Fruit fly (Drosophila melanogaster) whole organism, embryonic: Measurements from ENCODE around the gene scyl.
A peak's percentile ranks its signal among the peaks of the same experiment; 100 is the strongest.

Experiments
- Ada2b ChIP-seq: fragments of 200-800 bp; sonication (Bioruptor generic); IDR thresholded peaks from 2 replicates; pipeline ENCODE4 v1.3.6; 2022; ENCODE audit warnings: missing biosample characterization, missing genetic modification characterization
- CG11247 ChIP-seq: fragments of 200-800 bp; sonication (Bioruptor generic); IDR thresholded peaks from 2 replicates; pipeline ENCODE4 v1.3.6; 2022; ENCODE audit warnings: missing biosample characterization, missing genetic modification characterization
- CG11723 ChIP-seq: fragments of 200-800 bp; sonication (Bioruptor generic); optimal IDR thresholded peaks from 2 replicates; lab custom pipeline; 2017; ENCODE audit warnings: missing biosample characterization, mild to moderate bottlenecking, missing genetic modification characterization
- CG1233 ChIP-seq: fragments of 200-800 bp; sonication (Bioruptor generic); optimal IDR thresholded peaks from 4 replicates; lab custom pipeline; 2018; ENCODE audit warnings: missing biosample characterization, mild to moderate bottlenecking, missing genetic modification characterization
- CG12659 ChIP-seq: fragments of 200-800 bp; sonication (Bioruptor generic); optimal IDR thresholded peaks from 3 replicates; lab custom pipeline; 2017; ENCODE audit warnings: mild to moderate bottlenecking, missing biosample characterization, missing genetic modification reagents, missing genetic modification characterization
- CG12769 ChIP-seq: fragments of 200-800 bp; sonication (Bioruptor generic); optimal IDR thresholded peaks from 2 replicates; lab custom pipeline; 2019; ENCODE audit warnings: missing biosample characterization, mild to moderate bottlenecking, missing genetic modification characterization, moderate library complexity
- CG13424 ChIP-seq: fragments of 200-800 bp; sonication (Bioruptor generic); optimal IDR thresholded peaks from 2 replicates; lab custom pipeline; 2019; ENCODE audit warnings: missing biosample characterization, mild to moderate bottlenecking, missing genetic modification characterization, moderate library complexity
- CG15073 ChIP-seq: fragments of 200-800 bp; sonication (Bioruptor generic); optimal IDR thresholded peaks from 2 replicates; lab custom pipeline; 2016; ENCODE audit warnings: missing biosample characterization, missing genetic modification characterization
- CG15479 ChIP-seq: fragments of 200-800 bp; sonication (Bioruptor generic); optimal IDR thresholded peaks from 3 replicates; lab custom pipeline; 2019; ENCODE audit warnings: missing biosample characterization, mild to moderate bottlenecking, missing genetic modification characterization, moderate library complexity
- CG16779 ChIP-seq: fragments of 200-800 bp; sonication (Bioruptor generic); IDR thresholded peaks from 2 replicates; pipeline ENCODE4 v1.3.6; 2022; ENCODE audit warnings: missing biosample characterization, missing genetic modification characterization
- CG18599 ChIP-seq: fragments of 200-800 bp; sonication (Bioruptor generic); optimal IDR thresholded peaks from 3 replicates; lab custom pipeline; 2017; ENCODE audit warnings: missing biosample characterization, missing genetic modification characterization, mild to moderate bottlenecking, moderate library complexity, missing genetic modification reagents
- CG3847 ChIP-seq: fragments of 200-800 bp; sonication (Bioruptor generic); IDR thresholded peaks from 2 replicates; pipeline ENCODE4 v1.3.6; 2022; ENCODE audit warnings: missing biosample characterization, missing genetic modification characterization
- CG4730 ChIP-seq: fragments of 200-800 bp; sonication (Bioruptor generic); IDR thresholded peaks from 2 replicates; pipeline ENCODE4 v1.3.6; 2022; ENCODE audit warnings: missing biosample characterization, missing genetic modification characterization
- CG4820 ChIP-seq: fragments of 200-800 bp; sonication (Bioruptor generic); optimal IDR thresholded peaks from 3 replicates; lab custom pipeline; 2016; ENCODE audit warnings: missing biosample characterization, missing genetic modification characterization
- CG6175 ChIP-seq: fragments of 200-800 bp; sonication (Bioruptor generic); IDR thresholded peaks from 3 replicates; pipeline ENCODE4 v1.3.6; 2022; ENCODE audit warnings: missing biosample characterization, missing genetic modification characterization
- CG7357 ChIP-seq: fragments of 200-800 bp; sonication (Bioruptor generic); IDR thresholded peaks from 3 replicates; pipeline ENCODE4 v1.3.6; 2022; ENCODE audit warnings: missing biosample characterization, missing genetic modification characterization
- CG8765 ChIP-seq: fragments of 200-800 bp; sonication (Bioruptor generic); IDR thresholded peaks from 2 replicates; pipeline ENCODE4 v1.3.6; 2022; ENCODE audit warnings: missing biosample characterization, missing genetic modification characterization
- Drgx ChIP-seq: fragments of 200-800 bp; sonication (Bioruptor generic); IDR thresholded peaks from 2 replicates; pipeline ENCODE4 v1.3.6; 2022; ENCODE audit warnings: missing biosample characterization, missing genetic modification characterization
- H2.0 ChIP-seq: fragments of 200-800 bp; sonication (Bioruptor generic); IDR thresholded peaks from 2 replicates; pipeline ENCODE4 v1.3.6; 2022; ENCODE audit warnings: missing biosample characterization, missing genetic modification characterization
- Jarid2 ChIP-seq: fragments of 200-800 bp; sonication (Bioruptor generic); optimal IDR thresholded peaks from 3 replicates; lab custom pipeline; 2017; ENCODE audit warnings: mild to moderate bottlenecking, missing biosample characterization, missing genetic modification reagents, missing genetic modification characterization
- MBD-R2 ChIP-seq: fragments of 200-800 bp; sonication (Bioruptor generic); IDR thresholded peaks from 2 replicates; pipeline ENCODE4 v1.3.6; 2022; ENCODE audit warnings: missing biosample characterization, missing genetic modification characterization
- Oaz ChIP-seq: fragments of 200-800 bp; sonication (Bioruptor generic); IDR thresholded peaks from 2 replicates; pipeline ENCODE4 v1.3.6; 2022; ENCODE audit warnings: missing biosample characterization, missing genetic modification characterization
- Pdp1 ChIP-seq, 2 experiments: fragments of 200-800 bp; sonication (Bioruptor generic); optimal IDR thresholded peaks; 3 replicates each; lab custom pipeline; 2016; ENCODE audit warnings: missing biosample characterization in 2 of 2, missing genetic modification characterization in 2 of 2, mild to moderate bottlenecking in 1 of 2, moderate library complexity in 1 of 2
- al ChIP-seq: fragments of 200-800 bp; sonication (Bioruptor generic); IDR thresholded peaks from 2 replicates; pipeline ENCODE4 v1.3.6; 2022; ENCODE audit warnings: missing biosample characterization, missing genetic modification characterization
- aop ChIP-seq: fragments of 200-800 bp; sonication (Bioruptor generic); IDR thresholded peaks from 2 replicates; pipeline ENCODE4 v1.3.6; 2022; ENCODE audit warnings: missing biosample characterization, missing genetic modification characterization
- ap ChIP-seq: fragments of 200-800 bp; sonication (Bioruptor generic); IDR thresholded peaks from 2 replicates; pipeline ENCODE4 v1.3.6; 2022; ENCODE audit warnings: missing biosample characterization, missing genetic modification characterization
- ase ChIP-seq: fragments of 200-800 bp; sonication (Bioruptor generic); IDR thresholded peaks from 3 replicates; pipeline ENCODE4 v1.3.6; 2022; ENCODE audit warnings: missing biosample characterization, missing genetic modification characterization
- crc ChIP-seq: fragments of 200-800 bp; sonication (Bioruptor generic); optimal IDR thresholded peaks from 2 replicates; lab custom pipeline; 2016; ENCODE audit warnings: missing biosample characterization, missing genetic modification characterization
- crol ChIP-seq: fragments of 200-800 bp; sonication (Bioruptor generic); IDR thresholded peaks from 2 replicates; pipeline ENCODE4 v1.3.6; 2022; ENCODE audit warnings: missing biosample characterization, missing genetic modification characterization
- dati ChIP-seq: fragments of 200-800 bp; sonication (Bioruptor generic); IDR thresholded peaks from 2 replicates; pipeline ENCODE4 v1.3.6; 2022; ENCODE audit warnings: missing biosample characterization, missing genetic modification characterization
- dimm ChIP-seq: fragments of 200-800 bp; sonication (Bioruptor generic); IDR thresholded peaks from 2 replicates; pipeline ENCODE4 v1.3.6; 2022; ENCODE audit warnings: missing biosample characterization, missing genetic modification characterization
- gem ChIP-seq: fragments of 200-800 bp; sonication (Bioruptor generic); optimal IDR thresholded peaks from 2 replicates; lab custom pipeline; 2019; ENCODE audit warnings: missing biosample characterization, mild to moderate bottlenecking, missing genetic modification characterization, moderate library complexity
- grau ChIP-seq: fragments of 200-800 bp; optimal IDR thresholded peaks from 3 replicates; lab custom pipeline; 2019; ENCODE audit warnings: missing biosample characterization, mild to moderate bottlenecking, missing genetic modification characterization, moderate library complexity
- gsb ChIP-seq: fragments of 200-800 bp; sonication (Bioruptor generic); IDR thresholded peaks from 2 replicates; pipeline ENCODE4 v1.3.6; 2022; ENCODE audit warnings: missing biosample characterization, missing genetic modification characterization
- kay ChIP-seq: fragments of 200-800 bp; sonication (Bioruptor generic); optimal IDR thresholded peaks from 2 replicates; lab custom pipeline; 2016; ENCODE audit warnings: missing biosample characterization, missing genetic modification characterization
- kni ChIP-seq: fragments of 200-800 bp; sonication (Bioruptor generic); optimal IDR thresholded peaks from 3 replicates; lab custom pipeline; 2017; ENCODE audit warnings: mild to moderate bottlenecking, missing biosample characterization, missing genetic modification reagents, missing genetic modification characterization
- nom ChIP-seq: fragments of 200-800 bp; sonication (Bioruptor generic); optimal IDR thresholded peaks from 2 replicates; lab custom pipeline; 2017; ENCODE audit warnings: missing biosample characterization, missing genetic modification characterization, mild to moderate bottlenecking, moderate library complexity, missing genetic modification reagents
- prd ChIP-seq, 3 experiments: fragments of >200 bp in 2 of 3; fragments of 200-800 bp in 1 of 3; sonication (Bioruptor generic) in 1 of 3; optimal IDR thresholded peaks in 2 of 3; IDR thresholded peaks in 1 of 3; 2 replicates in 2 of 3; 3 replicates in 1 of 3; pipeline versions ENCODE4 v1.3.6 to Lab custom; 2017 to 2022; ENCODE audit warnings: missing biosample characterization in 1 of 3, missing genetic modification characterization in 1 of 3
- pros ChIP-seq: fragments of 200-800 bp; sonication (Bioruptor generic); optimal IDR thresholded peaks from 3 replicates; lab custom pipeline; 2019; ENCODE audit warnings: missing biosample characterization, mild to moderate bottlenecking, missing genetic modification characterization, moderate library complexity
- psq ChIP-seq: fragments of 200-800 bp; sonication (Bioruptor generic); optimal IDR thresholded peaks from 2 replicates; lab custom pipeline; 2017; ENCODE audit warnings: missing biosample characterization, missing genetic modification characterization
- row ChIP-seq: fragments of 200-800 bp; sonication (Bioruptor generic); IDR thresholded peaks from 3 replicates; pipeline ENCODE4 v1.3.6; 2022; ENCODE audit warnings: missing biosample characterization, missing genetic modification characterization
- sens-2 ChIP-seq: fragments of 200-800 bp; sonication (Bioruptor generic); IDR thresholded peaks from 2 replicates; pipeline ENCODE4 v1.3.6; 2022; ENCODE audit warnings: missing biosample characterization, missing genetic modification characterization
- sob ChIP-seq: fragments of 200-800 bp; sonication (Bioruptor generic); IDR thresholded peaks from 2 replicates; pipeline ENCODE4 v1.3.6; 2022; ENCODE audit warnings: missing biosample characterization, missing genetic modification characterization
- ssp ChIP-seq: fragments of 200-800 bp; sonication (Bioruptor generic); IDR thresholded peaks from 2 replicates; pipeline ENCODE4 v1.3.6; 2022; ENCODE audit warnings: missing biosample characterization, missing genetic modification characterization
- tna ChIP-seq: fragments of 200-800 bp; sonication (Bioruptor generic); IDR thresholded peaks from 2 replicates; pipeline ENCODE4 v1.3.6; 2022; ENCODE audit warnings: missing biosample characterization, missing genetic modification characterization; ENCODE audit not compliant: partially characterized antibody
- vnd ChIP-seq: fragments of 200-800 bp; sonication (Bioruptor generic); IDR thresholded peaks from 3 replicates; pipeline ENCODE4 v1.3.6; 2022; ENCODE audit warnings: missing biosample characterization, missing genetic modification characterization; ENCODE audit not compliant: partially characterized antibody
- vvl ChIP-seq: fragments of 200-800 bp; sonication (Bioruptor generic); IDR thresholded peaks from 2 replicates; pipeline ENCODE4 v1.3.6; 2022; ENCODE audit warnings: missing biosample characterization, missing genetic modification characterization
- wdn ChIP-seq: fragments of 200-800 bp; sonication (Bioruptor generic); IDR thresholded peaks from 2 replicates; pipeline ENCODE4 v1.3.6; 2022; ENCODE audit warnings: missing biosample characterization, missing genetic modification characterization

The scyl gene

DNA sequence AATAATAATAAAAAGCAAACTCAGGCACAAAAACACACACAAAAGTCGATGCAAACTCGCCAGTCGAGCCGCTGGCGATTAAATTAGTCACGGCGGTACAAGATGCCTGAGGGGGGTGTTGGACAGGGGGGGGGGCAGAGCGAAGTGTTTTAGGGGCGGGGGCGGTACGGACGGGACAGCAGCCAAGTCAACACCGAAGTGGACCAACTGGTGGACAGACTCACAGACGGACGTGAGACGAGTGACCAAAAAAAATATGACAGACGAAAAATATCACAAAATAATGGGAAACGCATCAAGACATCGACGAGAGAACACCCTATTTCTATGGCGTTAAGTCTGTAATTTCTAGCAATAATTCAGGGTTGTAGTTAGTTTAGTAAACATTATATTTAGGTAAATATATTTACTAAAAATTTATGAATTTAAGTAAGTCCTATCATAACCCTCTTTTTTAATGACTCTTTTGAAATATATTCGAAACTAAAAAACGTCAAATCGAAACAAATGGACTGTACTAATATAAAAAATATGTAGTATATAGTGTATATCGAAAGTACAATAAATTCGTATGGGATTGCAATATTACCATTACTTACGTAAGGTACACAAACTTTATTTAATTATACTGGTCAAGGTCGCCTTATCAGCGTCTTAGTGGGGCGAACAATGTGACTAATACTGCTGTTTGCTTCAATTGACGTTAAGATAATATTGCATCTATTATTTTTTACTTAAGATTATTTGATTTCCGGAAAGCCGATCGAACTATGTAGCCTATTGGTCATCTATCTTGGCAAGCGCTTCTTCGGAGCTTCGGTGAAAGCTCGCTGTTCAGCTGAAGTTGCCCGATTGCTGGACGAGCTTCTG lies 39.4 kb downstream of the scyl start (continued):
- TF ChIP-seq CG8765 (GFP tag; lab: Robert Waterston, UW) (no peak), kay (GFP tag; lab: Kevin White, UChicago) (peak; percentile 46), gsb (GFP tag; lab: Robert Waterston, UW) (no peak), Jarid2 (GFP tag; lab: Kevin White, UChicago) (peak; percentile 21), crc (GFP tag; lab: Kevin White, UChicago) (no peak), vnd (GFP tag; lab: Robert Waterston, UW) (no peak), kni (peak; percentile 65), CG18599 (GFP tag; lab: Kevin White, UChicago) (peak; percentile 36), CG1233 (no peak), CG6175 (peak; percentile 95), ase (GFP tag; lab: Robert Waterston, UW) (0 out of 3 replicates have a peak, but pooled peaks have one; percentile 24), CG13424 (tag; lab: Kevin White, UChicago) (peak; percentile 50), vvl (GFP tag; lab: Robert Waterston, UW) (peak; percentile 79), H2.0 (peak; percentile 44; the same call in 1 of the 2 replicates), CG12659 (GFP tag; lab: Kevin White, UChicago) (peak; percentile 44), Ada2b (GFP tag; lab: Robert Waterston, UW) (0 out of 2 replicates have a peak, but pooled peaks have one; percentile 40), al (0 out of 2 replicates have a peak, but pooled peaks have one; percentile 33), psq (GFP tag; lab: Kevin White, UChicago) (peak; percentile 29), row (GFP tag; lab: Robert Waterston, UW) (peak; percentile 82), dimm (GFP tag; lab: Robert Waterston, UW) (no peak), CG11723 (GFP tag; lab: Kevin White, UChicago) (peak; percentile 35), CG15479 (GFP tag; lab: Kevin White, UChicago) (no peak), MBD-R2 (GFP tag; lab: Robert Waterston, UW) (peak; percentile 15; the same call in 1 of the 2 replicates), Drgx (peak; percentile 56), Pdp1 (GFP tag; optimal IDR thresholded peaks at IDR 0.05; lab: Kevin White, UChicago) (peak in 1 of 2 experiments; percentile 46), crol (GFP tag; lab: Robert Waterston, UW) (peak; percentile 99), CG12769 (peak; percentile 90), gem (tag; lab: Kevin White, UChicago) (peak; percentile 75), wdn (0 out of 2 replicates have a peak, but pooled peaks have one; percentile 14), aop (GFP tag; lab: Robert Waterston, UW) (no peak), CG4820 (GFP tag; lab: Kevin White, UChicago) (no peak), ssp (0 out of 2 replicates have a peak, but pooled peaks have one; percentile 35), sob (GFP tag; lab: Robert Waterston, UW) (peak; percentile 39; the same call in 1 of the 2 replicates), tna (GFP tag; lab: Robert Waterston, UW) (no peak)

DNA sequence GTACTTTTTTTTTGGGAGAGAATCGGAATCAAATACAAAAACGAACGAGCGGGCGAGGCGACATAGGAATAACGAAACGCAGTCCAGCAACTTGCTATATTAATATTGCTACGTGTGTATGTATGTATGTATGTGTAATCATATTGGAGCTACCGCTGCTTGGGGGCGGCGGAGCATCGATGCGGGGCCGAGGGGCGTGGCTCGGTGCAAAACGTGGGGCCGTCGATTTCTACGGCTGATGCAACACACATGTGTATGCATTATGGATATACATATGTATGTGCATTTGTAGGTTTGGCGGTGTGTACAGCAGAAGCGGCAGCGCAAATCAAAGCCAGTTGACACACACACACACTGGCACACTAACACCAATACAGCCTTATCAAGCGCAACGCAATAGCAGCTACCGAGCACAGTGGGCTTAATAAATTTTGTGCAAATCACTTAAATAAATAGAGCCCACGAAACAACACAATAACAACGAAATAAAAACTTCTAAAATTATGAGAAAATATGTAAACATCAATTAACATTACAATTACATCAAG lies 40.1 kb downstream of the scyl start:
- TF ChIP-seq Oaz (GFP tag; lab: Robert Waterston, UW) (no peak), prd (optimal IDR thresholded peaks at IDR 0.05; lab: Kevin White, UChicago) (no peak), prd (GFP tag; IDR thresholded peaks at IDR 0.05; lab: Robert Waterston, UW) (peak; percentile 54; the same call in 2 of the 3 replicates), CG16779 (GFP tag; lab: Robert Waterston, UW) (no peak), pros (GFP tag; lab: Kevin White, UChicago) (peak; percentile 32), CG11247 (GFP tag; lab: Robert Waterston, UW) (peak; percentile 43; the same call in 1 of the 2 replicates), dati (GFP tag; lab: Robert Waterston, UW) (no peak), ap (GFP tag; lab: Robert Waterston, UW) (0 out of 2 replicates have a peak, but pooled peaks have one; percentile 20), sens-2 (GFP tag; lab: Robert Waterston, UW) (peak; percentile 79), kni (peak; percentile 89), nom (peak; percentile 7), CG7357 (no peak), CG4730 (GFP tag; lab: Robert Waterston, UW) (no peak), CG3847 (0 out of 2 replicates have a peak, but pooled peaks have one; percentile 21), grau (tag; lab: Kevin White, UChicago) (peak; percentile 4), CG15073 (GFP tag; lab: Kevin White, UChicago) (no peak)
